Worm (Caenorhabditis elegans) whole organism, L1 larva: ENCODE results near the gene ceh-76.

Experiments
- C04F5.9 ChIP-seq: sonication (generic microtip); optimal IDR thresholded peaks from 2 replicates; lab custom pipeline; 2016; ENCODE audit warnings: missing genetic modification characterization, missing compliant biosample characterization
- C16A3.4 ChIP-seq: fragments of 150-350 bp; optimal IDR thresholded peaks from 2 replicates; lab custom pipeline; 2014; ENCODE audit warnings: missing biosample characterization, missing genetic modification characterization
- F16B12.6 ChIP-seq: fragments of 150-350 bp; optimal IDR thresholded peaks from 2 replicates; lab custom pipeline; 2014; ENCODE audit warnings: missing biosample characterization, missing genetic modification characterization
- aha-1 ChIP-seq: fragments of 150-350 bp; optimal IDR thresholded peaks from 2 replicates; lab custom pipeline; 2014; ENCODE audit warnings: missing biosample characterization, missing genetic modification characterization
- alr-1 ChIP-seq: fragments of 200-800 bp; sonication (Bioruptor generic); optimal IDR thresholded peaks from 2 replicates; lab custom pipeline; 2018; ENCODE audit warnings: borderline replicate concordance, mild to moderate bottlenecking, missing genetic modification characterization, missing compliant biosample characterization
- ama-1 ChIP-seq: fragments of 150-350 bp; optimal IDR thresholded peaks from 2 replicates; lab custom pipeline; 2014
- ceh-88 ChIP-seq: fragments of 200-800 bp; sonication (Bioruptor generic); IDR thresholded peaks from 2 replicates; pipeline ENCODE4 v1.3.6; 2022; ENCODE audit warnings: missing genetic modification characterization, missing compliant biosample characterization
- dpl-1 ChIP-seq, 3 experiments: fragments of 150-350 bp in 2 of 3; sonication (generic microtip) in 1 of 3; optimal IDR thresholded peaks; 2 replicates each; lab custom pipeline; 2014 to 2017; ENCODE audit warnings: missing biosample characterization in 3 of 3, missing genetic modification characterization in 3 of 3, missing genetic modification reagents in 3 of 3
- dsc-1 ChIP-seq: sonication (generic microtip); optimal IDR thresholded peaks from 2 replicates; lab custom pipeline; 2016; ENCODE audit warnings: mild to moderate bottlenecking, missing genetic modification characterization, missing compliant biosample characterization
- efl-1 ChIP-seq, 4 experiments: fragments of 150-350 bp; optimal IDR thresholded peaks in 3 of 4; peaks in 1 of 4; 1 replicate in 1 of 4; 2 replicates in 3 of 4; lab custom pipeline; 2014; ENCODE audit warnings: missing biosample characterization in 2 of 4, missing genetic modification characterization in 2 of 4, missing genetic modification reagents in 2 of 4
- efl-3 ChIP-seq: fragments of 200-800 bp; sonication (Bioruptor generic); optimal IDR thresholded peaks from 2 replicates; lab custom pipeline; 2018; ENCODE audit warnings: mild to moderate bottlenecking, missing genetic modification characterization, missing compliant biosample characterization
- elt-2 ChIP-seq: sonication (generic microtip); optimal IDR thresholded peaks from 2 replicates; lab custom pipeline; 2016; ENCODE audit warnings: missing genetic modification characterization, mild to moderate bottlenecking, inconsistent platforms, missing compliant biosample characterization, missing genetic modification reagents
- elt-3 ChIP-seq, 6 experiments: fragments of 150-350 bp in 1 of 6; sonication (generic microtip); optimal IDR thresholded peaks; 2 replicates each; lab custom pipeline; 2017 to 2018; ENCODE audit warnings: missing biosample characterization in 6 of 6, missing genetic modification characterization in 6 of 6, inconsistent platforms in 1 of 6
- ets-5 ChIP-seq: fragments of 200-800 bp; sonication (Bioruptor generic); IDR thresholded peaks from 2 replicates; pipeline ENCODE4 v1.3.6; 2022; ENCODE audit warnings: missing genetic modification characterization, missing compliant biosample characterization
- fos-1 ChIP-seq: fragments of 150-350 bp; optimal IDR thresholded peaks from 2 replicates; lab custom pipeline; 2014; ENCODE audit warnings: missing biosample characterization, missing genetic modification characterization
- grh-1 ChIP-seq: fragments of 200-800 bp; sonication (Bioruptor generic); IDR thresholded peaks from 2 replicates; pipeline ENCODE4 v1.3.6; 2022; ENCODE audit warnings: missing genetic modification reagents, missing genetic modification characterization, missing compliant biosample characterization
- hlh-17 ChIP-seq: fragments of 200-800 bp; sonication (Bioruptor generic); optimal IDR thresholded peaks from 2 replicates; lab custom pipeline; 2018; ENCODE audit warnings: missing genetic modification characterization, mild to moderate bottlenecking, missing compliant biosample characterization, moderate library complexity, borderline replicate concordance
- hpl-2 ChIP-seq: fragments of 150-350 bp; optimal IDR thresholded peaks from 2 replicates; lab custom pipeline; 2014; ENCODE audit warnings: missing biosample characterization, missing genetic modification reagents, missing genetic modification characterization
- jun-1 ChIP-seq: fragments of 150-350 bp; optimal IDR thresholded peaks from 2 replicates; lab custom pipeline; 2014; ENCODE audit warnings: missing biosample characterization, missing genetic modification reagents, missing genetic modification characterization
- lin-13 ChIP-seq: fragments of 150-350 bp; optimal IDR thresholded peaks from 2 replicates; lab custom pipeline; 2014; ENCODE audit warnings: missing biosample characterization, missing genetic modification reagents, missing genetic modification characterization
- lin-14 ChIP-seq: fragments of 200-800 bp; sonication (Bioruptor generic); optimal IDR thresholded peaks from 2 replicates; lab custom pipeline; 2018; ENCODE audit warnings: mild to moderate bottlenecking, missing genetic modification characterization, moderate library complexity, missing compliant biosample characterization
- lin-15B ChIP-seq: fragments of 150-350 bp; sonication (generic microtip); optimal IDR thresholded peaks from 3 replicates; lab custom pipeline; 2014; ENCODE audit warnings: missing biosample characterization, missing genetic modification characterization
- lin-35 ChIP-seq, 2 experiments: fragments of 150-350 bp; optimal IDR thresholded peaks; 2 replicates each; lab custom pipeline; 2014; ENCODE audit warnings: missing biosample characterization in 2 of 2, missing genetic modification characterization in 2 of 2, missing genetic modification reagents in 2 of 2
- lir-3 ChIP-seq: sonication (generic microtip); optimal IDR thresholded peaks from 2 replicates; lab custom pipeline; 2016; ENCODE audit warnings: mild to moderate bottlenecking, missing genetic modification characterization, moderate library complexity, missing compliant biosample characterization; ENCODE audit not compliant: poor library complexity
- lsy-2 ChIP-seq, 2 experiments: fragments of 150-350 bp; optimal IDR thresholded peaks; 2 replicates each; lab custom pipeline; 2014; ENCODE audit warnings: missing biosample characterization in 2 of 2, missing genetic modification characterization in 2 of 2
- mab-9 ChIP-seq: fragments of 200-800 bp; sonication (Bioruptor generic); IDR thresholded peaks from 2 replicates; pipeline ENCODE4 v1.3.6; 2022; ENCODE audit warnings: missing genetic modification reagents, missing genetic modification characterization, missing compliant biosample characterization
- mef-2 ChIP-seq: fragments of 150-350 bp; optimal IDR thresholded peaks from 2 replicates; lab custom pipeline; 2014; ENCODE audit warnings: missing biosample characterization, missing genetic modification characterization
- nhr-12 ChIP-seq: sonication (generic microtip); optimal IDR thresholded peaks from 2 replicates; lab custom pipeline; 2017; ENCODE audit warnings: missing biosample characterization, missing genetic modification characterization
- nhr-19 ChIP-seq: fragments of 200-800 bp; sonication (Bioruptor generic); conservative IDR thresholded peaks from 2 replicates; pipeline ENCODE4 v1.3.6; 2022; ENCODE audit warnings: missing genetic modification characterization, missing compliant biosample characterization
- nhr-20 ChIP-seq: sonication (generic microtip); optimal IDR thresholded peaks from 2 replicates; lab custom pipeline; 2016; ENCODE audit warnings: mild to moderate bottlenecking, missing genetic modification characterization, missing compliant biosample characterization
- nhr-237 ChIP-seq: fragments of 150-350 bp; optimal IDR thresholded peaks from 2 replicates; lab custom pipeline; 2014; ENCODE audit warnings: missing biosample characterization, missing genetic modification characterization
- nhr-76 ChIP-seq: sonication (generic microtip); optimal IDR thresholded peaks from 2 replicates; lab custom pipeline; 2017; ENCODE audit warnings: missing biosample characterization, missing genetic modification characterization
- nhr-84 ChIP-seq: sonication (generic microtip); optimal IDR thresholded peaks from 2 replicates; lab custom pipeline; 2017; ENCODE audit warnings: missing biosample characterization, missing genetic modification characterization
- nhr-85 ChIP-seq: sonication (generic microtip); peaks from one replicate; lab custom pipeline; 2016; ENCODE audit warnings: missing genetic modification characterization, inconsistent platforms, missing compliant biosample characterization
- pax-3 ChIP-seq: fragments of 200-800 bp; sonication (Bioruptor generic); optimal IDR thresholded peaks from 2 replicates; lab custom pipeline; 2018; ENCODE audit warnings: mild to moderate bottlenecking, missing genetic modification characterization, moderate library complexity, missing compliant biosample characterization
- skn-1 ChIP-seq: fragments of 150-350 bp; optimal IDR thresholded peaks from 2 replicates; lab custom pipeline; 2014; ENCODE audit warnings: missing biosample characterization, missing genetic modification characterization
- snpc-4 ChIP-seq: fragments of 150-350 bp; optimal IDR thresholded peaks from 2 replicates; lab custom pipeline; 2014; ENCODE audit warnings: missing biosample characterization, missing genetic modification characterization
- snu-23 ChIP-seq: sonication (generic microtip); optimal IDR thresholded peaks from 2 replicates; lab custom pipeline; 2016; ENCODE audit warnings: missing genetic modification characterization, missing compliant biosample characterization
- sox-4 ChIP-seq: sonication (generic microtip); optimal IDR thresholded peaks from 2 replicates; lab custom pipeline; 2016; ENCODE audit warnings: missing genetic modification characterization, missing compliant biosample characterization
- sup-37 ChIP-seq: fragments of 200-800 bp; sonication (Bioruptor generic); optimal IDR thresholded peaks from 2 replicates; lab custom pipeline; 2018; ENCODE audit warnings: mild to moderate bottlenecking, missing genetic modification characterization, missing compliant biosample characterization
- tbx-2 ChIP-seq: sonication (generic microtip); optimal IDR thresholded peaks from 2 replicates; lab custom pipeline; 2016; ENCODE audit warnings: missing genetic modification characterization, missing compliant biosample characterization
- unc-30 ChIP-seq: sonication (generic microtip); optimal IDR thresholded peaks from 2 replicates; lab custom pipeline; 2017; ENCODE audit warnings: missing biosample characterization, missing genetic modification characterization
- unc-98 ChIP-seq: fragments of 200-800 bp; sonication (Bioruptor generic); IDR thresholded peaks from 2 replicates; pipeline ENCODE4 v1.3.6; 2022; ENCODE audit warnings: missing genetic modification characterization, missing compliant biosample characterization
- vab-15 ChIP-seq: sonication (generic microtip); optimal IDR thresholded peaks from 2 replicates; lab custom pipeline; 2017; ENCODE audit warnings: missing genotype, mild to moderate bottlenecking, missing genetic modification characterization, missing compliant biosample characterization
- zip-4 ChIP-seq: fragments of 200-800 bp; sonication (Bioruptor generic); optimal IDR thresholded peaks from 2 replicates; lab custom pipeline; 2018; ENCODE audit warnings: mild to moderate bottlenecking, missing genetic modification characterization, moderate library complexity, missing compliant biosample characterization
- ztf-4 ChIP-seq: fragments of 150-350 bp; optimal IDR thresholded peaks from 2 replicates; lab custom pipeline; 2014; ENCODE audit warnings: missing biosample characterization, missing genetic modification characterization

The ceh-76 gene

DNA sequence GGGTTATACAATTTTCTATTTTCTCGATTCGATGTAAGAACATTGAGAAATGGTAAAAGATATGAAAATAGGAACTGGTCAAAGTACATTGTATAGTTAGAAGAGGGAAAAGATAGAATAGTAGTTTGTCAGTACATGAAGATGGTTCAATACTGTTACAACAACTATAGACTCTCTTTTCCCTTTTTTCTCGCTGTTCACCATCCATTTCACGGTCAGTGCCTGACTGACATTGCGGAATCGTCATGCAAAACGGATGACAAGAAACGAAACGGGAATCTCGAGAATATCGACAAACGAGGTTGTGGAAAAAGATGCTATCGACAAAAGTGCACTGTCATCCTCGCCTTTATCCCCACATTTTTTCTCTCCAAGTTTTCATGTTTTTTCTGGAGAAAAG is 49.2 kb upstream of the ceh-76 start (continued):
- no peak for TF ChIP-seq efl-3 (GFP tag; lab: Kevin White, UChicago)
- TF ChIP-seq fos-1 (tag; lab: Kevin White, UChicago): no peak
- TF ChIP-seq lsy-2 (tag; optimal IDR thresholded peaks at IDR 0.05; lab: Kevin White, UChicago): no peak
- no peak for TF ChIP-seq jun-1 (tag; lab: Kevin White, UChicago)
- TF ChIP-seq snu-23 (GFP tag; lab: Kevin White, UChicago): peak; percentile 28
- TF ChIP-seq hpl-2 (GFP tag; lab: Kevin White, UChicago): no peak
- TF ChIP-seq grh-1 (GFP tag; lab: Robert Waterston, UW): no peak
- TF ChIP-seq F16B12.6: no peak
- no peak for TF ChIP-seq ztf-4 (tag; lab: Kevin White, UChicago)
- TF ChIP-seq snpc-4 (tag; lab: Kevin White, UChicago): no peak
- no peak for TF ChIP-seq elt-2 (tag; lab: Kevin White, UChicago)
- no peak for TF ChIP-seq C04F5.9
- TF ChIP-seq C16A3.4: no peak
- TF ChIP-seq efl-1 (optimal IDR thresholded peaks at IDR 0.05; lab: Kevin White, UChicago): no peak
- peak in 1 of 2 experiments; percentile 41 for TF ChIP-seq efl-1 (GFP tag; optimal IDR thresholded peaks at IDR 0.05 in 1 of 2; lab: Kevin White, UChicago)
- no peak for TF ChIP-seq tbx-2 (tag; lab: Kevin White, UChicago)
- no peak for TF ChIP-seq dsc-1 (tag; lab: Kevin White, UChicago)
- no peak for TF ChIP-seq nhr-85 (tag; lab: Kevin White, UChicago)
- no peak for TF ChIP-seq alr-1 (tag; lab: Kevin White, UChicago)
- no peak for TF ChIP-seq hlh-17 (GFP tag; lab: Kevin White, UChicago)
- TF ChIP-seq vab-15 (tag; lab: Kevin White, UChicago): no peak

DNA sequence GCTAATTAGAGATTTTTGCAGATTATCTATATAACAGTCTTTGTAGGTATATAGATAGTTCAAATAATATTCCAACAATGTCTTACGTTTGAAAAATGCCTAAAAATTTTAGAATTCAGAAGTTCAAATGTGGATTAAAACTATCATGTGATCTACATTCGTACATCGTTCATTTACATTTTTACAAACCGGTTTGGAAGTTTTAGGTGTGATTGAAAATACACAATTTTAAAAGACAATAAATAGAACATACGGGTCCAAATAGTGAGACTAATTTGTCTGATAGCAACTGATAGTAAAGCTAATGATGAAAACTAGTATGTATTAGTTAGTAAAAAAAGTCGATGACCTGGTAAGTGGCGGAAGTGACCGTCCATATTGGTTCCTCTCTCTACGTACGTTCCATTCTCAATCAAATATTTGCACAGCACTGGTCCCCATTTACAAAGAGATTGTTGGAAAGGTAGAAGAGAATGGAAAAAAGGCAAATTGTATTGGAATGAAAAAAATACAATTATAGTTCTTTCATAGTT is 46.9 kb upstream of the ceh-76 start:
- TF ChIP-seq nhr-20 (peak; percentile 2), pax-3 (tag; lab: Kevin White, UChicago) (no peak), lin-14 (GFP tag; lab: Kevin White, UChicago) (peak; percentile 36), lin-35 (GFP tag; optimal IDR thresholded peaks at IDR 0.05; lab: Kevin White, UChicago) (peak in 1 of 2 experiments; percentile 12), nhr-76 (tag; lab: Kevin White, UChicago) (no peak), nhr-85 (tag; lab: Kevin White, UChicago) (peak; percentile 81), grh-1 (GFP tag; lab: Robert Waterston, UW) (peak; percentile 60), sox-4 (tag; lab: Kevin White, UChicago) (no peak), mef-2 (tag; lab: Kevin White, UChicago) (no peak), efl-1 (optimal IDR thresholded peaks at IDR 0.05; lab: Kevin White, UChicago) (no peak), efl-1 (GFP tag; optimal IDR thresholded peaks at IDR 0.05 in 1 of 2; lab: Kevin White, UChicago) (peak in 1 of 2 experiments; percentile 90)
- TF ChIP-seq, all 84 proteins: peak for 6

DNA sequence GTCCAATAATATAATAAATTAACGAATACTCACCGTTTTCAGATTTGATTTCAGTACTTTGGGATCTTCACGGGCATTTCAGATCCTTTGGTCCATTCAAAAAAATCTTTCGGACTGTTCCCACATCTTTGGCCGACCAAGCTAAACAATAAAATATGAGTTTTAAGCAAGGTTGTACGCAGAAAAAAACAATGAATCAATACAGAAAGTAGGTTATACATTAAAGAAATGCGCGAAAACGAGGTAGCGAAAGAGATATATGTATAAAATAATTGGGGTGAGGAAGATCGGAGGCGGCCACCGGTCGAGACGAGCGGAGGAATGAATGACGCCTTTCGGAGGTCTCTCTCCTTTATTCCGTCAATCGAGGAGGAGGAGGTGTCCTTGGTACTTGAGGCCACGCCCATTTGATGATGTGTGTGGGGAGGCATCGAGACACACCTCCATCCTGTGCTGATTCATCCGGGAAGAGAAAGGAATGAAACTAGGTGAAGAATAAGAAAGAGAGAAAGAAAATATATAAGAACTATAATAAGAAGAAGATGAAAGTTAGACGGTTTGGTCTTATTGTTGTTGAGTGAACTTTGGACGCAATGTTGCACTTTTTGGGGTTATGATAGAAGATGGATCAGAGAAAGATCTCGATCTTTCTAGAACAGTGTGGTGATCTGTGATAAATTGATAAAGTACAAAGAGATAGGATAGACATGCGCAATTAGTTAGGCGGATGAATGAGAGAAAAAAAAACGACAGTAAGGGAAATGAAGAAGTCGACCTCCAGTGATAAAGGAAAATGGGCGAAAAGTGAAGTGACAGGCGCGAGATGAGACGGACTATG is 46.0 kb upstream of the ceh-76 start:
- TF ChIP-seq skn-1 (no peak), lsy-2 (tag; optimal IDR thresholded peaks at IDR 0.05; lab: Kevin White, UChicago) (no peak), dpl-1 (GFP tag; optimal IDR thresholded peaks at IDR 0.05; lab: Kevin White, UChicago) (no peak), tbx-2 (tag; lab: Kevin White, UChicago) (peak; percentile 30), nhr-12 (tag; lab: Kevin White, UChicago) (no peak), lin-13 (GFP tag; lab: Kevin White, UChicago) (no peak), snpc-4 (tag; lab: Kevin White, UChicago) (no peak), lin-35 (GFP tag; optimal IDR thresholded peaks at IDR 0.05; lab: Kevin White, UChicago) (peak in 1 of 2 experiments; percentile 10), grh-1 (GFP tag; lab: Robert Waterston, UW) (no peak), ceh-88 (no peak), zip-4 (GFP tag; lab: Kevin White, UChicago) (no peak), lin-14 (GFP tag; lab: Kevin White, UChicago) (peak; percentile 61), mab-9 (GFP tag; lab: Robert Waterston, UW) (no peak), nhr-19 (GFP tag; lab: Robert Waterston, UW) (peak; percentile 56), elt-3 (tag; optimal IDR thresholded peaks at IDR 0.05; lab: Kevin White, UChicago) (peak; percentile 22 to 94 (median 76)), nhr-237 (tag; lab: Kevin White, UChicago) (no peak), unc-98 (no peak), nhr-84 (tag; lab: Kevin White, UChicago) (no peak), unc-30 (tag; lab: Kevin White, UChicago) (no peak), C16A3.4 (peak; percentile 4), sup-37 (GFP tag; lab: Kevin White, UChicago) (no peak), ama-1 (lab: Kevin White, UChicago) (peak; percentile 78), ets-5 (no peak), aha-1 (tag; lab: Kevin White, UChicago) (no peak), lin-15B (tag; lab: Kevin White, UChicago) (no peak), lir-3 (tag; lab: Kevin White, UChicago) (no peak)
